Worm (Caenorhabditis elegans): Measurements from ENCODE around the gene mltn-9.

DNA sequence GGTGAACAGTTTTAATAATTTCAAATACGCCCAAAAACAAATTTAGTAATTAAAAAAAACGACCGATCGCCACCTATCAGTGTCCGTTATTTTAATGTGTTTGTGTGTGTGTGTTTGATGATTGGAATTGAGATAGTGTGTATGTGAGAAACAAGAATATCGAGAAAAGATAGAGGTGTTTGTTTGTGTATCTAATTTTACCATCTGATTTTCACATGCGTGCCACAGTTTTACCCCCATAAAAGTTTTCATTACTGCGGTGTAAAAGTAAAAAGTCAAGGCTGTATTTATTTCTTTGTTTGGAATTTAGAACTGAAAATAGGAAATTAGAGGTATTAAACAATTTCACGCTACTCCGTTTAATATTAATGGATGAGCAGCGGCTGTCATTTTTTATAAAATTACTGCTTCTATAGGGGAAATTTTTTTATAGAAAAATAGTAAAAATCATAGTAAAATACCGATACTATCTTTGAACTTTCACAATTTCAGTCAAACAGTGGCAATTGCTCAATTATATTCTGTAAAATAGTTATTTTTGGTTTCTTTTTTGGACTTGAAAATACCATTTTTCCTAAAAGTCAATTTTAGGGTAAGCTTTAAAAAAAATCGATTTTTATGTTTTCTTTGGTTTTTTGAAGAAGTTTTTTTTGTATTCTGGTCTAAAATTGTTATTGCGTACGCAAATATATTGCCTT, 15.8 kb upstream of the mltn-9 start:
- TF ChIP-seq snpc-4 (GFP tag; optimal IDR thresholded peaks at IDR 0.05) (no peak), snpc-4 (tag; optimal IDR thresholded peaks at IDR 0.05) (no peak), attf-6 (GFP tag; IDR thresholded peaks at IDR 0.05) (no peak), snpc-3.4 (tag; optimal IDR thresholded peaks at IDR 0.05) (no peak), sea-2 (GFP tag; IDR thresholded peaks at IDR 0.05) (no peak)
